Worm (Caenorhabditis elegans): ENCODE results near the gene npr-20.

npr-20 gene

ce11 chrII:8883559-8883958, 18.6 kb upstream of the npr-20 start, which contains the start of gene rha-1:
Gene rha-1, minus strand, starts transcription at chrII:8883659.
- no peak for TF ChIP-seq unc-62 (GFP tag; optimal IDR thresholded peaks at IDR 0.05)

ce11 chrII:8878528-8878927, 13.6 kb upstream of the npr-20 start:
- no peak for TF ChIP-seq unc-62 (GFP tag; optimal IDR thresholded peaks at IDR 0.05)

DNA sequence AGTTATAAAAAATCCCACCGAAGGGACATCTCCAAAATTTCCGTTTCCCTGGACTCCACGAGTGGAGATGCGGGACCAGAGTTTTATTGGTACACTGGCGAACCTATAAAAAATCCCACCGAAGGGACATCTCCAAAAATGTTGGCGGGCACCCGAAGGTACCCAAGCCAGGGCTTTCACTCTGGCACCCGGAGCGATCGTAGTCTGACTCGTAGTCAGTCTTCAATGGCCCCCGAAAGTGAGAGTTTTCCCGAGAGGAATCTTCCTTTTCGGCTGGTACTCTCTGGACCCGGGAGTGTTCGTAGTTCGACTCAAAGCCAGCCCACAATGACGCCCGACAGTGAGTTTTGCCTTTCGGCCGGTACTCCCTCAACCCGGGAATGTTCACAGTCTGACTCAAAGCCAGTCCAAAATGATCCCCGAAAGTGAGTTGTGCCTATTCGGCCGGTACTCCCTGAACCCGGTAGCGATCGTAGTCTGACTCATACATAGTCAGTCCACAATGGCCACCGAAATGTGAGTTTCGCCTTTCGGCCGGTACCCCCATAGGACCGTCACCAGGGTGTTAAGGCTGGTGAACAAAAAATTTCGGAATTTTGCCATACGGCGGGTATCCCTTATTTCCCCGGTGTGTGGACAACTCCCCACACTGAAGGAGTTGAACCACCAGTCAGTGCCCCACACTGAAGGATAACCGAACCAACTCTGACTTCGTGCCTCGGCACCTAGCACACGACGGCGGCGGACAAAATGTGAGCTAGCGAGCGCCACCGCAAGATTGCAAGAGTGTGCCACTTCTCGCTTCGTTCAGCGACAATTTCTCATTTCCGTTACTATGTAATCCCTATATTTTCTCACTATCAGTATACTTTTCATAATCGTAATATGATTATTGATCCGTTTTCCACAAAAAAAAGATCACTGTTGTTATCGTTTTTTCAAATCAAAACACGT, 12.3 kb upstream of the npr-20 start:
- TF ChIP-seq unc-62 (GFP tag; optimal IDR thresholded peaks at IDR 0.05) = no peak

- TF ChIP-seq unc-62 (GFP tag; optimal IDR thresholded peaks at IDR 0.05) = no peak
Observed at ce11 chrII:8873842-8874241, 8.9 kb upstream of the npr-20 start, which contains the start of gene T07D4.2. Gene T07D4.2, minus strand, starts transcription at chrII:8873942.

ce11 chrII:8866844-8867243, 1.9 kb upstream of the npr-20 start:
- TF ChIP-seq unc-62 (GFP tag; optimal IDR thresholded peaks at IDR 0.05) = no peak

DNA sequence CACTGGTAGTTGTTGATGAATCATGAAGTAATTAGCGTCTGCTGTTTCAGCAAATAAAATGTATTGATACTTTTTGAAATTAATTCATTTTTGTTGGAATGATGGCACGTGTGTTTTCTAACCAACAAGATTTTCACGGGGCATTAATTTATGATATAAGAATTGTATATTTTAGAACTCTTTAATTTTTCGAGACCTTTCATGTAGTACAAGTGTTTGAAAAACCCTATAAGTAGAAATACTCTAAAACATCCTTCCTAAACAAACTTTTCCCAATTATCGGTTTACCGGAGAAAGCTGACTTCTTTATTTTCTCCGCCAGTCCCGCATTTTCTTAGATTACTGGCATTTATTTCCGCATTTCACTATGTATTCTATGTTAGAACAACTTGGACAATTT, 5.4 kb downstream of the npr-20 start, which contains the start of gene snb-6:
Gene snb-6, minus strand, starts transcription at position 101 of the 400 bp plus-strand sequence.
- TF ChIP-seq unc-62 (GFP tag; optimal IDR thresholded peaks at IDR 0.05) = no peak

ce11 chrII:8857074-8857473, 7.9 kb downstream of the npr-20 start:
- no peak for TF ChIP-seq unc-62 (GFP tag; optimal IDR thresholded peaks at IDR 0.05)

- TF ChIP-seq unc-62 (GFP tag; optimal IDR thresholded peaks at IDR 0.05) = no peak
Observed at ce11 chrII:8856524-8856923, 8.5 kb downstream of the npr-20 start.

DNA sequence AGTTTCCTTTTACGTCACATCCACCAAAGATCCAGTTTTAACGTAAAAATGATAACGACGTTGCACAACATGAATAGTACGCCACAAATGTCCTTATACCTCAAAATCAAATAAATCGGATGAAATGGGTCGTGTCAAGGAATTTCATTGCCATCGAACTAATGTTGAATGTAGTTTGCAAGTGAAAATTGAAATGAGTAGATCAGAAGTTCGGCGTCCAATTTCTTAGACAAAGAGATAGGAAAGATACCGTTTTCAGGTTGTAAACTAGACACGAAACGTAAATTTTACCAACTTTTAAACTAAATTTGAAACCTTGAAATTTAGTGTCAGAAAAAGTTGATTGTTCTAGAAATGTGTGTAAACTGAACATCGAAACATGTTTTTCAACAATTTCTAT, 10.1 kb downstream of the npr-20 start:
- TF ChIP-seq unc-62 (GFP tag; optimal IDR thresholded peaks at IDR 0.05) = no peak

DNA sequence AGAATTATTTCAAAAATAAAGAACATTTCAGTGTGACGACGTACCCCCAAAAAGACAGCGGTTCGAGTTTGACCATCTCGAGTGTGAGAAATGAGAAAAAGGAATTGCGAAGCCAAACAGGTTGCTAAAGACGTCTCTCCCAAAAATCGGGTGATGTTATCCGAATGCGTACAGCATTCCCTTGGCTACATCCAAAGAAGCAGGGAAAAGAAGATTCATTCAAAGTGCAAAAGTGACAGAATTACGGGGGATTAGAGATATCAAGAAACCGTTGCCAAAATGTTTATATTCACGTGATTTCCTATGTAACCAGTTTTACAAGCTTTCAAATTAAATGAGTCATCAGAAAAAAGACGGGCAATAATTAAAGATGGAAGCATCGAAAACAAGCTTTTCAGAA, 11.0 kb downstream of the npr-20 start:
- TF ChIP-seq unc-62 (GFP tag; optimal IDR thresholded peaks at IDR 0.05) = no peak

DNA sequence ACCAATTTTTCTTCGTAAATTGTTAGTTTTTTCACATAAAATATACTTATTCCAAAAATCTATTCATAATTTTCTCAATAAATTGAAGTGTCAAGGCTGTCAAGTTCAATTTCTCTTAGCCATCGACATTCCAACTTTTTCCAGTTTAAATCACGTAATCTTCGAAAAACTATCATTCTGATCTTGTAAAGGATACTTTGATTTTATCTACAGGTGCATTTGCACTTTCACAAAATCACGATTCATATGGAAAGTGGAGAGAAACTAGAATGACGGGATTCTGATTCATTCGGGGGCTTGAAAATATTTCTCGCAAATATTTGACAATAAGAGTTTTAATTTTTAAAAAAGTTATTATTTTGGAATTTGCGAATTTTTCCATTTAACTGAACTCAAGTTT, 11.7 kb downstream of the npr-20 start:
- no peak for TF ChIP-seq unc-62 (GFP tag; optimal IDR thresholded peaks at IDR 0.05)

DNA sequence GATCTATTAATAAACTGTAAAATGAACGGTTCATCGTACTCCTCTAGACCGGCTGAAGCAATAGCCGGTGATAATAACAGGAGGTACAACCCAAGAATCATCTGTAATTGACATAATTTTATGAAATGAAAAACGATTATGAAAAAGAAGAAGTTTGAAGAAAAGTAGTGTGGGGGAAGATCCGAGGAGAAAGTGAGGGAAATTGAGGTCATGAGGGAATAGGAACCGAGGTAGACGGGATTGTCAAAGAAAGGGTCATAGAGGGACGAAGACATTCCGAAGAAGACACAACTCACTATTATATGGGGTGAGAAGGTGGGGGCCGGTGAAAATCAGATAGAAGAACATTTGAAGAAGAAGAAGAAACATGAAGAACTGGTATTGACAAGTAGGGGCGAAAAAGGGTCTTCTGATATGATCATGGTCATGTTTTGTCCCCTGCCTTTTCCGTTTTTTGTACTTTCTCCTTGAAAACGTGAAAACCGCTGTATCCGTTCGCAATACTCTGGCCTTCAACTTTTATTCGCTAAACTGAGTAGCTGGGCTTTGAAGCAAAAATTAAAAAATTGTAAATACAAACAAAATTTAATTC, 12.9 kb downstream of the npr-20 start, which contains the start of gene oac-46:
Gene oac-46, minus strand, starts transcription at position 101 of the 592 bp plus-strand sequence.
- no peak for TF ChIP-seq unc-62 (GFP tag; optimal IDR thresholded peaks at IDR 0.05)

DNA sequence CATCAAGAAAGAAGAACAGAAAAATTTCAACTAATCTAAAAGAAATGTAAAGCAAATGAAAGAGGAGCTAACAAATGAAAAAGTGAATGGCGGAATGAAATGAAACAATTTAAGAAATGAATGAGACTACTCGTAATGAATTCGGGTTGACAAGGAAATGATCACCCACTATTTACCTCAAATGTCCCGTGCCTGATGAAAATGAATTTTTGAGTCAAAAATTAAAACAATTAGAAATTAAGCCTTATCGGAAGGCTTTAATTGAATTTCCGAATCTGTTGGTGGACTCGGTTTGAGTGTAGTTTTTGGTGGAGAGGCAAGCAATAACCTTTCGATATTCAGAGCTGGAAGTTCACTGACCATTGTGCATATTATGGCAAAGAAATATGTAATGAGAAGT, 16.0 kb downstream of the npr-20 start:
- TF ChIP-seq unc-62 (GFP tag; optimal IDR thresholded peaks at IDR 0.05) = no peak

DNA sequence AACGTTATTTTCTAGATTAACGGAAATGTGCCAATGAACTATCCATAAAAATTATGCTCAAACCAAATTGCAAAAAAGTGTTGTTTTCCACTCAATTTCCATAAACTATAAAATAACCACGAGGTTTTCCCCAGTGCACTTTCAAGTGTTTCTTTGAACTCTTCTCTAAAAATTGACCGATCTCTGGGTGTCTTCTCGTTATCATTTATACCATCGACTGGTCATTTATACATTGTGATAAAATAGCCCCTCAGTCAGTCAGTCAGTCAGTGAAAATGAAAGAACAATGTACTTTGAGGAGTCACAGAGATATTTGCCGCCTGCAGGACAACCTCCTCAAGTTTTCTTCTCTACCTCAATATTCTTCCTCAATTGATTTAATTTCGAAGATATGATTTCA, 19.0 kb downstream of the npr-20 start:
- TF ChIP-seq unc-62 (GFP tag; optimal IDR thresholded peaks at IDR 0.05) = no peak

- no peak for TF ChIP-seq unc-62 (GFP tag; optimal IDR thresholded peaks at IDR 0.05)
Observed at ce11 chrII:8845298-8845697, 19.7 kb downstream of the npr-20 start, which contains the start of gene agxt-1. Gene agxt-1, plus strand, starts transcription at chrII:8845598.

DNA sequence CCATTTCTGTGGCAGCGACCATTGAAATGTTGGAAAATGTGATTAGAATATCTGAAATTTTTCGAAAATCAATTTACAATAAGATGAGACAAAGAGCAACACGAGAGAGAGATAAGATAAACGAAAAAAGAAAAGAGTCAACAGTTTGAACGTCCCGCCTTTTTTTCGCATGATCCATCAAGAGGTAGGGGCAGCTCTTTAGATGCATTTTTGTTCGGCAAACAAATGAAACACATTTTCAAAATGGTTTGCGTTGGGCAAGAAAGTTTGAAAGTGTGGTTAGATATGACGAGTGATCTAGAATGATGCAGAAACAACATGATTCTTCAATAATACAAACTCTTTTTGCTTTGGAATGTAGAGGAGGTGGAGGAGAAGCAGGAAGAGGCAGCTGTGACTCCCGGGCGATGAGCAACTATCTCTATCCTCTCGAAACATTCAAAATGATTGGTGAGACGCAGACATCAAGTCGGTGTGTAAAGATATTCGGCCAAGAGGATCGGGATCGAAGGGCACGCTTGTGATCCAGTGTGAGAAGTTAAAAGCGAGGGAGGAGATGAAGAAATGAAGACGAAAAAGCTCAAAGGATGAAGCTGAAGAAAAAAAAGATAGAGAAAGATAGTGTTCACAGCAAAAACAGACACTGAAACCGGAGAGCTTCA, 20.4 kb downstream of the npr-20 start, which contains the start of gene F46C5.6:
Gene F46C5.6, minus strand, starts transcription at position 51 of the 662 bp plus-strand sequence.
- no peak for TF ChIP-seq unc-62 (GFP tag; optimal IDR thresholded peaks at IDR 0.05)

Measured in whole organism, dauer.